Fruit fly (Drosophila melanogaster) whole organism, prepupa: ENCODE data around the gene CG4041.
A peak's percentile ranks its signal among the peaks of the same experiment; 100 is the strongest.

Experiments used
- Blimp-1 ChIP-seq: fragments of 200-800 bp; sonication (Bioruptor generic); optimal IDR thresholded peaks from 3 replicates; lab custom pipeline; 2017; ENCODE audit warnings: missing biosample characterization, missing genetic modification characterization, mild to moderate bottlenecking, moderate library complexity, missing genetic modification reagents
- CG10631 ChIP-seq: fragments of 200-800 bp; sonication (Bioruptor generic); optimal IDR thresholded peaks from 2 replicates; lab custom pipeline; 2016; ENCODE audit warnings: missing biosample characterization, missing genetic modification characterization
- CG11294 ChIP-seq: fragments of 200-800 bp; sonication (Bioruptor generic); IDR thresholded peaks from 2 replicates; pipeline ENCODE4 v1.3.6; 2022; ENCODE audit warnings: missing biosample characterization, missing genetic modification characterization
- CG11902 ChIP-seq: fragments of 200-800 bp; sonication (Bioruptor generic); optimal IDR thresholded peaks from 3 replicates; lab custom pipeline; 2016; ENCODE audit warnings: missing biosample characterization, missing genetic modification characterization
- CG15336 ChIP-seq: fragments of 200-800 bp; sonication (Bioruptor generic); IDR thresholded peaks from 2 replicates; pipeline ENCODE4 v1.3.6; 2022; ENCODE audit warnings: missing biosample characterization, missing genetic modification characterization
- CG1621 ChIP-seq: fragments of 200-800 bp; sonication (Bioruptor generic); optimal IDR thresholded peaks from 3 replicates; lab custom pipeline; 2018; ENCODE audit warnings: missing biosample characterization, mild to moderate bottlenecking, missing genetic modification characterization
- CG16779 ChIP-seq: fragments of 200-800 bp; sonication (Bioruptor generic); optimal IDR thresholded peaks from 3 replicates; lab custom pipeline; 2017; ENCODE audit warnings: missing biosample characterization, mild to moderate bottlenecking, missing genetic modification characterization
- CG3032 ChIP-seq: fragments of 200-800 bp; optimal IDR thresholded peaks from 2 replicates; lab custom pipeline; 2019; ENCODE audit warnings: missing biosample characterization, mild to moderate bottlenecking, missing genetic modification characterization, moderate library complexity
- CG32006 ChIP-seq: fragments of 200-800 bp; sonication (Bioruptor generic); optimal IDR thresholded peaks from 3 replicates; lab custom pipeline; 2017; ENCODE audit warnings: missing biosample characterization, mild to moderate bottlenecking, missing genetic modification characterization
- CG4318 ChIP-seq: fragments of 200-800 bp; sonication (Bioruptor generic); optimal IDR thresholded peaks from 3 replicates; lab custom pipeline; 2017; ENCODE audit warnings: missing biosample characterization, mild to moderate bottlenecking, missing genetic modification characterization
- CG6163 ChIP-seq: fragments of 200-800 bp; sonication (Bioruptor generic); IDR thresholded peaks from 3 replicates; pipeline ENCODE4 v1.3.6; 2022; ENCODE audit warnings: missing biosample characterization, missing genetic modification characterization
- CG6276 ChIP-seq: fragments of 200-800 bp; sonication (Bioruptor generic); optimal IDR thresholded peaks from 2 replicates; lab custom pipeline; 2017; ENCODE audit warnings: missing biosample characterization, mild to moderate bottlenecking, missing genetic modification characterization
- CG6792 ChIP-seq: fragments of 200-800 bp; sonication (Bioruptor generic); optimal IDR thresholded peaks from 3 replicates; lab custom pipeline; 2016; ENCODE audit warnings: missing biosample characterization, missing genetic modification characterization
- CG6854 ChIP-seq: fragments of 200-800 bp; sonication (Bioruptor generic); optimal IDR thresholded peaks from 2 replicates; lab custom pipeline; 2017; ENCODE audit warnings: missing biosample characterization, mild to moderate bottlenecking, missing genetic modification characterization
- CG7368 ChIP-seq: fragments of 200-800 bp; sonication (Bioruptor generic); optimal IDR thresholded peaks from 3 replicates; lab custom pipeline; 2016; ENCODE audit warnings: missing biosample characterization, missing genetic modification characterization
- CG8119 ChIP-seq: fragments of 200-800 bp; sonication (Bioruptor generic); IDR thresholded peaks from 3 replicates; pipeline ENCODE4 v1.3.6; 2022; ENCODE audit warnings: missing biosample characterization, missing genetic modification characterization
- CG8319 ChIP-seq: fragments of 200-800 bp; sonication (Bioruptor generic); optimal IDR thresholded peaks from 3 replicates; lab custom pipeline; 2016; ENCODE audit warnings: missing biosample characterization, missing genetic modification characterization
- CG8632 ChIP-seq: fragments of 200-800 bp; sonication (Bioruptor generic); optimal IDR thresholded peaks from 3 replicates; lab custom pipeline; 2016; ENCODE audit warnings: missing biosample characterization, missing genetic modification characterization
- CG9139 ChIP-seq: fragments of 200-800 bp; sonication (Bioruptor generic); optimal IDR thresholded peaks from 3 replicates; lab custom pipeline; 2017; ENCODE audit warnings: missing biosample characterization, mild to moderate bottlenecking, missing genetic modification characterization
- Eip75B ChIP-seq: fragments of 200-800 bp; sonication (Bioruptor generic); optimal IDR thresholded peaks from 3 replicates; lab custom pipeline; 2016; ENCODE audit warnings: missing biosample characterization, missing genetic modification characterization
- Eip78C ChIP-seq: fragments of 200-800 bp; sonication (Bioruptor generic); peaks from one replicate; lab custom pipeline; 2016; ENCODE audit warnings: missing biosample characterization, missing genetic modification characterization
- Eip93F ChIP-seq: fragments of 200-800 bp; sonication (Bioruptor generic); optimal IDR thresholded peaks from 2 replicates; lab custom pipeline; 2016; ENCODE audit warnings: missing biosample characterization, mild to moderate bottlenecking, missing genetic modification characterization
- Ets21C ChIP-seq: fragments of 200-800 bp; sonication (Bioruptor generic); optimal IDR thresholded peaks from 3 replicates; lab custom pipeline; 2016; ENCODE audit warnings: missing biosample characterization, missing genetic modification characterization
- Ets96B ChIP-seq: fragments of 200-800 bp; optimal IDR thresholded peaks from 2 replicates; lab custom pipeline; 2019; ENCODE audit warnings: missing biosample characterization, mild to moderate bottlenecking, missing genetic modification characterization, moderate library complexity
- Gug ChIP-seq: fragments of 200-800 bp; sonication (Bioruptor generic); IDR thresholded peaks from 2 replicates; pipeline ENCODE4 v1.3.6; 2022; ENCODE audit warnings: missing biosample characterization, missing genetic modification characterization
- Hr38 ChIP-seq: sonication (Bioruptor generic); optimal IDR thresholded peaks from 2 replicates; lab custom pipeline; 2016; ENCODE audit warnings: missing biosample characterization, missing genetic modification characterization
- Hr39 ChIP-seq: fragments of 200-800 bp; sonication (Bioruptor generic); optimal IDR thresholded peaks from 2 replicates; lab custom pipeline; 2016; ENCODE audit warnings: missing biosample characterization, missing genetic modification characterization
- Hr4 ChIP-seq: fragments of 200-800 bp; sonication (Bioruptor generic); optimal IDR thresholded peaks from 3 replicates; lab custom pipeline; 2016; ENCODE audit warnings: missing biosample characterization, missing genetic modification characterization
- Lpt ChIP-seq: fragments of 200-800 bp; sonication (Bioruptor generic); optimal IDR thresholded peaks from 3 replicates; lab custom pipeline; 2016; ENCODE audit warnings: missing biosample characterization, missing genetic modification characterization
- Met ChIP-seq: fragments of 200-800 bp; sonication (Bioruptor generic); optimal IDR thresholded peaks from 3 replicates; lab custom pipeline; 2016; ENCODE audit warnings: missing biosample characterization, missing genetic modification characterization
- OdsH ChIP-seq: fragments of 200-800 bp; sonication (Bioruptor generic); optimal IDR thresholded peaks from 3 replicates; lab custom pipeline; 2016; ENCODE audit warnings: missing biosample characterization, missing genetic modification characterization
- Smox ChIP-seq: fragments of 200-800 bp; sonication (Bioruptor generic); optimal IDR thresholded peaks from 3 replicates; lab custom pipeline; 2016; ENCODE audit warnings: missing biosample characterization, missing genetic modification characterization
- Sox102F ChIP-seq: fragments of 200-800 bp; sonication (Bioruptor generic); optimal IDR thresholded peaks from 2 replicates; lab custom pipeline; 2016; ENCODE audit warnings: missing biosample characterization, mild to moderate bottlenecking, missing genetic modification characterization
- Sox14 ChIP-seq: fragments of 200-800 bp; sonication (Bioruptor generic); optimal IDR thresholded peaks from 3 replicates; lab custom pipeline; 2016; ENCODE audit warnings: missing biosample characterization, missing genetic modification characterization
- Sox15 ChIP-seq: fragments of 200-800 bp; sonication (Bioruptor generic); optimal IDR thresholded peaks from 3 replicates; lab custom pipeline; 2016; ENCODE audit warnings: missing biosample characterization, missing genetic modification characterization
- achi ChIP-seq: fragments of 200-800 bp; sonication (Bioruptor generic); optimal IDR thresholded peaks from 3 replicates; lab custom pipeline; 2016; ENCODE audit warnings: missing biosample characterization, missing genetic modification characterization
- acj6 ChIP-seq: fragments of 200-800 bp; sonication (Bioruptor generic); optimal IDR thresholded peaks from 3 replicates; lab custom pipeline; 2016; ENCODE audit warnings: missing biosample characterization, missing genetic modification characterization
- dac ChIP-seq: fragments of 200-800 bp; sonication (Bioruptor generic); optimal IDR thresholded peaks from 2 replicates; lab custom pipeline; 2017; ENCODE audit warnings: missing biosample characterization, mild to moderate bottlenecking, missing genetic modification characterization
- dsx ChIP-seq: fragments of 200-800 bp; optimal IDR thresholded peaks from 3 replicates; lab custom pipeline; 2019; ENCODE audit warnings: missing biosample characterization, mild to moderate bottlenecking, missing genetic modification characterization, moderate library complexity; ENCODE audit not compliant: poor library complexity, severe bottlenecking
- eg ChIP-seq: fragments of 200-800 bp; sonication (Bioruptor generic); IDR thresholded peaks from 3 replicates; pipeline ENCODE4 v1.3.6; 2022; ENCODE audit warnings: missing biosample characterization, missing genetic modification characterization
- esn ChIP-seq: fragments of 200-800 bp; sonication (Bioruptor generic); optimal IDR thresholded peaks from 2 replicates; lab custom pipeline; 2016; ENCODE audit warnings: missing biosample characterization, mild to moderate bottlenecking, missing genetic modification characterization, moderate library complexity
- fd59A ChIP-seq: fragments of 200-800 bp; sonication (Bioruptor generic); optimal IDR thresholded peaks from 2 replicates; lab custom pipeline; 2017; ENCODE audit warnings: missing biosample characterization, mild to moderate bottlenecking, missing genetic modification characterization, missing genetic modification reagents
- fkh ChIP-seq: fragments of 200-800 bp; sonication (Bioruptor generic); optimal IDR thresholded peaks from 3 replicates; lab custom pipeline; 2017; ENCODE audit warnings: missing biosample characterization, mild to moderate bottlenecking, missing genetic modification characterization, moderate library complexity
- lz ChIP-seq: fragments of 200-800 bp; sonication (Bioruptor generic); optimal IDR thresholded peaks from 3 replicates; lab custom pipeline; 2016; ENCODE audit warnings: missing biosample characterization, missing genetic modification characterization
- pdm3 ChIP-seq: fragments of 200-800 bp; sonication (Bioruptor generic); optimal IDR thresholded peaks from 3 replicates; lab custom pipeline; 2016; ENCODE audit warnings: missing biosample characterization, missing genetic modification characterization
- ss ChIP-seq, 2 experiments: fragments of 200-800 bp; sonication (Bioruptor generic); optimal IDR thresholded peaks; 2 replicates in 1 of 2; 3 replicates in 1 of 2; lab custom pipeline; 2017 to 2018; ENCODE audit warnings: mild to moderate bottlenecking in 2 of 2, missing biosample characterization in 2 of 2, missing genetic modification characterization in 2 of 2, moderate library complexity in 1 of 2
- svp ChIP-seq: fragments of 200-800 bp; sonication (Bioruptor generic); peaks from one replicate; lab custom pipeline; 2016; ENCODE audit warnings: missing biosample characterization, missing genetic modification characterization
- topi ChIP-seq: fragments of 200-800 bp; sonication (Bioruptor generic); optimal IDR thresholded peaks from 3 replicates; lab custom pipeline; 2016; ENCODE audit warnings: missing biosample characterization, missing genetic modification characterization

Gene CG4041

dm6 chrX:4962964-4963363, 44.7 kb upstream of the CG4041 start (continued):
- peak; percentile 15 for TF ChIP-seq Sox14 (GFP tag; lab: Kevin White, UChicago)
- TF ChIP-seq CG32006 (GFP tag; lab: Kevin White, UChicago) = peak; percentile 68

- TF ChIP-seq Eip78C (GFP tag; lab: Kevin White, UChicago) (peak; percentile 35), lz (GFP tag; lab: Kevin White, UChicago) (no peak)
Observed at dm6 chrX:4961028-4961427, 42.8 kb upstream of the CG4041 start, which contains the start of gene CG15468. CG15468 (minus strand) TSS chrX:4961128.

dm6 chrX:4958872-4959271, 40.6 kb upstream of the CG4041 start:
- TF ChIP-seq CG8319 (GFP tag; lab: Kevin White, UChicago) = no peak
- peak; percentile 47 for TF ChIP-seq CG10631 (GFP tag; lab: Kevin White, UChicago)
- TF ChIP-seq CG6854 (GFP tag; lab: Kevin White, UChicago) = no peak
- peak; percentile 1 for TF ChIP-seq topi
- TF ChIP-seq CG3032 = peak; percentile 34
- peak; percentile 70 for TF ChIP-seq Hr4 (GFP tag; lab: Kevin White, UChicago)
- peak; percentile 28 for TF ChIP-seq OdsH
- peak; percentile 46 for TF ChIP-seq Ets96B (tag; lab: Kevin White, UChicago)
- TF ChIP-seq svp (GFP tag; lab: Kevin White, UChicago) = peak; percentile 12
- peak; percentile 24 for TF ChIP-seq pdm3
- TF ChIP-seq CG8632 = no peak
- TF ChIP-seq Eip93F (GFP tag; lab: Kevin White, UChicago) = no peak
- no peak for TF ChIP-seq lz (GFP tag; lab: Kevin White, UChicago)
- TF ChIP-seq ss (GFP tag; optimal IDR thresholded peaks at IDR 0.05; lab: Kevin White, UChicago) = peak in 1 of 2 experiments; percentile 25
- peak; percentile 66 for TF ChIP-seq CG8119
- no peak for TF ChIP-seq Hr39 (GFP tag; lab: Kevin White, UChicago)
- TF ChIP-seq Sox102F (GFP tag; lab: Kevin White, UChicago) = no peak
- TF ChIP-seq achi (GFP tag; lab: Kevin White, UChicago) = peak; percentile 44
- peak; percentile 28 for TF ChIP-seq CG1621
- peak; percentile 14 for TF ChIP-seq fd59A (GFP tag; lab: Kevin White, UChicago)
- TF ChIP-seq fkh = no peak
- no peak for TF ChIP-seq CG11294 (GFP tag; lab: Robert Waterston, UW)
- no peak for TF ChIP-seq acj6 (GFP tag; lab: Kevin White, UChicago)
- no peak for TF ChIP-seq Blimp-1 (GFP tag; lab: Kevin White, UChicago)
- peak; percentile 33 for TF ChIP-seq CG9139 (GFP tag; lab: Kevin White, UChicago)
- peak; percentile 3 for TF ChIP-seq Met (GFP tag; lab: Kevin White, UChicago)
- TF ChIP-seq Smox (GFP tag; lab: Kevin White, UChicago) = no peak
- TF ChIP-seq CG6792 (GFP tag; lab: Kevin White, UChicago) = no peak
- no peak for TF ChIP-seq Ets21C (GFP tag; lab: Kevin White, UChicago)
- peak; percentile 68; the same call in 2 of the 3 replicates for TF ChIP-seq CG6163 (GFP tag; lab: Robert Waterston, UW)
- TF ChIP-seq CG11902 (GFP tag; lab: Kevin White, UChicago) = no peak
- no peak for TF ChIP-seq Lpt (GFP tag; lab: Kevin White, UChicago)
- TF ChIP-seq dac = peak; percentile 42
- TF ChIP-seq Eip78C (GFP tag; lab: Kevin White, UChicago) = peak; percentile 86
- TF ChIP-seq CG15336 (GFP tag; lab: Robert Waterston, UW) = peak; percentile 62
- TF ChIP-seq Hr38 (GFP tag; lab: Kevin White, UChicago) = no peak
- no peak for TF ChIP-seq esn (GFP tag; lab: Kevin White, UChicago)
- peak; percentile 66 for TF ChIP-seq CG4318 (GFP tag; lab: Kevin White, UChicago)
- TF ChIP-seq Sox15 (GFP tag; lab: Kevin White, UChicago) = no peak
- TF ChIP-seq Sox14 (GFP tag; lab: Kevin White, UChicago) = peak; percentile 54
- TF ChIP-seq dsx = peak; percentile 41
- TF ChIP-seq Eip75B (GFP tag; lab: Kevin White, UChicago) = peak; percentile 44
- peak; percentile 57 for TF ChIP-seq CG6276 (GFP tag; lab: Kevin White, UChicago)
- peak; percentile 63 for TF ChIP-seq eg (GFP tag; lab: Robert Waterston, UW)
- peak; percentile 17 for TF ChIP-seq CG16779 (tag; lab: Kevin White, UChicago)
- no peak for TF ChIP-seq CG7368 (GFP tag; lab: Kevin White, UChicago)
- 0 out of 2 replicates have a peak, but pooled peaks have one; percentile 19 for TF ChIP-seq Gug (GFP tag; lab: Robert Waterston, UW)
